Worm (Caenorhabditis elegans) whole organism, late embryonic: ENCODE measurements around the gene C45G9.9.

ENCODE experiments used
- ceh-48 ChIP-seq: sonication (generic microtip); optimal IDR thresholded peaks from 2 replicates; lab custom pipeline; 2016; ENCODE audit warnings: missing genetic modification characterization, inconsistent platforms, missing compliant biosample characterization
- fkh-6 ChIP-seq: sonication (generic microtip); optimal IDR thresholded peaks from 2 replicates; lab custom pipeline; 2016; ENCODE audit warnings: missing genetic modification characterization, missing compliant biosample characterization
- pax-1 ChIP-seq: fragments of 150-350 bp; optimal IDR thresholded peaks from 2 replicates; lab custom pipeline; 2014; ENCODE audit warnings: missing biosample characterization, missing genetic modification characterization
- sox-2 ChIP-seq: fragments of 200-800 bp; sonication (Bioruptor generic); IDR thresholded peaks from 2 replicates; pipeline ENCODE4 v1.3.6; 2022; ENCODE audit warnings: missing genetic modification reagents, missing genetic modification characterization, missing compliant biosample characterization
- ttx-3 ChIP-seq: sonication (generic microtip); optimal IDR thresholded peaks from 2 replicates; lab custom pipeline; 2016; ENCODE audit warnings: missing genetic modification reagents, missing genetic modification characterization, missing compliant biosample characterization

C45G9.9 gene

ce11 chrIII:5004621-5005020 is 51.0 kb downstream of the C45G9.9 start, which contains the start of gene R144.6:
R144.6 (minus strand) TSS chrIII:5004721.
- no peak for TF ChIP-seq fkh-6 (tag; lab: Kevin White, UChicago)
- TF ChIP-seq ttx-3 (tag; lab: Kevin White, UChicago): no peak
- no peak for TF ChIP-seq pax-1 (tag; lab: Kevin White, UChicago)
- TF ChIP-seq sox-2 (GFP tag; lab: Robert Waterston, UW): no peak
- no peak for TF ChIP-seq ceh-48 (tag; lab: Kevin White, UChicago)
